Fruit fly (Drosophila melanogaster) whole organism, embryonic: ENCODE data around the gene CG33947.
A peak's percentile ranks its signal among the peaks of the same experiment; 100 is the strongest.

Experiments
- Bdp1 ChIP-seq: fragments of 200-800 bp; sonication (Bioruptor generic); optimal IDR thresholded peaks from 3 replicates; lab custom pipeline; 2016; ENCODE audit warnings: missing biosample characterization, missing genetic modification characterization
- CG11093 ChIP-seq: fragments of 200-800 bp; sonication (Bioruptor generic); IDR thresholded peaks from 3 replicates; pipeline ENCODE4 v1.3.6; 2022; ENCODE audit warnings: missing biosample characterization, missing genetic modification characterization
- CG14014 ChIP-seq: fragments of 200-800 bp; sonication (Bioruptor generic); IDR thresholded peaks from 2 replicates; pipeline ENCODE4 v1.3.6; 2022; ENCODE audit warnings: missing biosample characterization, missing genetic modification characterization
- CG14965 ChIP-seq: fragments of 200-800 bp; sonication (Bioruptor generic); optimal IDR thresholded peaks from 2 replicates; lab custom pipeline; 2016; ENCODE audit warnings: missing biosample characterization, missing genetic modification characterization, borderline replicate concordance
- CG15601 ChIP-seq: fragments of 200-800 bp; sonication (Bioruptor generic); optimal IDR thresholded peaks from 3 replicates; lab custom pipeline; 2019; ENCODE audit warnings: missing biosample characterization, mild to moderate bottlenecking, missing genetic modification characterization, moderate library complexity
- CG2199 ChIP-seq: fragments of 200-800 bp; sonication (Bioruptor generic); IDR thresholded peaks from 3 replicates; pipeline ENCODE4 v1.3.6; 2022; ENCODE audit warnings: missing biosample characterization, missing genetic modification characterization
- CG2889 ChIP-seq: fragments of 200-800 bp; sonication (Bioruptor generic); IDR thresholded peaks from 3 replicates; pipeline ENCODE4 v1.3.6; 2022; ENCODE audit warnings: missing biosample characterization, missing genetic modification characterization
- CG30403 ChIP-seq: fragments of 200-800 bp; sonication (Bioruptor generic); optimal IDR thresholded peaks from 3 replicates; lab custom pipeline; 2016; ENCODE audit warnings: missing biosample characterization, missing genetic modification characterization
- CG3065 ChIP-seq: fragments of 200-800 bp; sonication (Bioruptor generic); optimal IDR thresholded peaks from 2 replicates; lab custom pipeline; 2016; ENCODE audit warnings: missing biosample characterization, missing genetic modification characterization
- CG3163 ChIP-seq: fragments of 200-800 bp; sonication (Bioruptor generic); optimal IDR thresholded peaks from 3 replicates; lab custom pipeline; 2016; ENCODE audit warnings: missing biosample characterization, missing genetic modification characterization
- CG3726 ChIP-seq: fragments of 200-800 bp; sonication (Bioruptor generic); IDR thresholded peaks from 3 replicates; pipeline ENCODE4, ENCODE4 v1.3.6; 2022; ENCODE audit warnings: missing biosample characterization, missing genetic modification characterization
- CG3838 ChIP-seq: fragments of 200-800 bp; sonication (Bioruptor generic); optimal IDR thresholded peaks from 3 replicates; lab custom pipeline; 2016; ENCODE audit warnings: missing biosample characterization, missing genetic modification characterization
- CG4707 ChIP-seq: fragments of 200-800 bp; sonication (Bioruptor generic); optimal IDR thresholded peaks from 2 replicates; lab custom pipeline; 2018; ENCODE audit warnings: missing biosample characterization, mild to moderate bottlenecking, missing genetic modification characterization, moderate library complexity
- CG5180 ChIP-seq: fragments of 200-800 bp; sonication (Bioruptor generic); optimal IDR thresholded peaks from 3 replicates; lab custom pipeline; 2017; ENCODE audit warnings: missing biosample characterization, missing genetic modification characterization, mild to moderate bottlenecking, moderate library complexity, missing genetic modification reagents
- CG7556 ChIP-seq: fragments of 200-800 bp; sonication (Bioruptor generic); optimal IDR thresholded peaks from 2 replicates; lab custom pipeline; 2017; ENCODE audit warnings: missing biosample characterization, mild to moderate bottlenecking, missing genetic modification characterization
- CG7839 ChIP-seq: fragments of 200-800 bp; sonication (Bioruptor generic); optimal IDR thresholded peaks from 3 replicates; lab custom pipeline; 2018; ENCODE audit warnings: missing biosample characterization, mild to moderate bottlenecking, missing genetic modification characterization, moderate library complexity
- D ChIP-seq, 2 experiments: fragments of 200-800 bp in 1 of 2; fragments of >200 bp in 1 of 2; sonication (Bioruptor generic) in 1 of 2; optimal IDR thresholded peaks; 2 replicates in 1 of 2; 3 replicates in 1 of 2; lab custom pipeline; 2017; ENCODE audit warnings: mild to moderate bottlenecking in 1 of 2, missing biosample characterization in 1 of 2, missing genetic modification characterization in 1 of 2, missing genetic modification reagents in 1 of 2
- Deaf1 ChIP-seq: fragments of 200-800 bp; optimal IDR thresholded peaks from 3 replicates; lab custom pipeline; 2019; ENCODE audit warnings: missing biosample characterization, mild to moderate bottlenecking, missing genetic modification characterization, moderate library complexity
- HLH54F ChIP-seq: fragments of 200-800 bp; sonication (Bioruptor generic); optimal IDR thresholded peaks from 3 replicates; lab custom pipeline; 2016; ENCODE audit warnings: missing biosample characterization, missing genetic modification characterization
- Hand ChIP-seq: fragments of 200-800 bp; sonication (Bioruptor generic); optimal IDR thresholded peaks from 2 replicates; lab custom pipeline; 2017; ENCODE audit warnings: mild to moderate bottlenecking, missing biosample characterization, missing genetic modification reagents, missing genetic modification characterization
- HmgZ ChIP-seq: fragments of 200-800 bp; sonication (Bioruptor generic); optimal IDR thresholded peaks from 2 replicates; lab custom pipeline; 2018; ENCODE audit warnings: missing biosample characterization, mild to moderate bottlenecking, missing genetic modification characterization
- Hmx ChIP-seq: fragments of 200-800 bp; sonication (Bioruptor generic); optimal IDR thresholded peaks from 2 replicates; lab custom pipeline; 2016; ENCODE audit warnings: missing biosample characterization, missing genetic modification characterization
- Hr51 ChIP-seq, 2 experiments: fragments of 200-800 bp; sonication (Bioruptor generic); optimal IDR thresholded peaks; 2 replicates in 1 of 2; 3 replicates in 1 of 2; lab custom pipeline; 2016 to 2018; ENCODE audit warnings: missing biosample characterization in 2 of 2, missing genetic modification characterization in 2 of 2, mild to moderate bottlenecking in 1 of 2, moderate library complexity in 1 of 2
- Hr78 ChIP-seq, 2 experiments: fragments of 200-800 bp in 1 of 2; fragments of >200 bp in 1 of 2; sonication (Bioruptor generic) in 1 of 2; optimal IDR thresholded peaks; 2 replicates each; lab custom pipeline; 2017 to 2019; ENCODE audit warnings: missing biosample characterization in 2 of 2, missing genetic modification characterization in 2 of 2, mild to moderate bottlenecking in 1 of 2, moderate library complexity in 1 of 2
- Jarid2 ChIP-seq: fragments of 200-800 bp; sonication (Bioruptor generic); optimal IDR thresholded peaks from 3 replicates; lab custom pipeline; 2017; ENCODE audit warnings: mild to moderate bottlenecking, missing biosample characterization, missing genetic modification reagents, missing genetic modification characterization
- Lpt ChIP-seq: fragments of >200 bp; optimal IDR thresholded peaks from 2 replicates; lab custom pipeline; 2018; ENCODE audit warnings: missing biosample characterization, missing genetic modification characterization
- MBD-R2 ChIP-seq: fragments of 200-800 bp; sonication (Bioruptor generic); IDR thresholded peaks from 2 replicates; pipeline ENCODE4 v1.3.6; 2022; ENCODE audit warnings: missing biosample characterization, missing genetic modification characterization
- Meics ChIP-seq: fragments of 200-800 bp; sonication (Bioruptor generic); optimal IDR thresholded peaks from 2 replicates; lab custom pipeline; 2017; ENCODE audit warnings: missing biosample characterization, mild to moderate bottlenecking, missing genetic modification characterization
- NK7.1 ChIP-seq: fragments of 200-800 bp; sonication (Bioruptor generic); optimal IDR thresholded peaks from 3 replicates; lab custom pipeline; 2016; ENCODE audit warnings: missing biosample characterization, missing genetic modification characterization
- PHDP ChIP-seq: fragments of 200-800 bp; sonication (Bioruptor generic); optimal IDR thresholded peaks from 3 replicates; lab custom pipeline; 2018; ENCODE audit warnings: missing biosample characterization, mild to moderate bottlenecking, missing genetic modification characterization, moderate library complexity
- Usf ChIP-seq: fragments of 200-800 bp; sonication (Bioruptor generic); optimal IDR thresholded peaks from 2 replicates; lab custom pipeline; 2017; ENCODE audit warnings: missing genotype, missing biosample characterization, missing genetic modification characterization
- ac ChIP-seq: fragments of 200-800 bp; sonication (Bioruptor generic); optimal IDR thresholded peaks from 3 replicates; lab custom pipeline; 2017; ENCODE audit warnings: missing biosample characterization, mild to moderate bottlenecking, missing genetic modification characterization
- amos ChIP-seq: fragments of 200-800 bp; sonication (Bioruptor generic); IDR thresholded peaks from 2 replicates; pipeline ENCODE4 v1.3.6; 2022; ENCODE audit warnings: missing biosample characterization, missing genetic modification characterization; ENCODE audit not compliant: partially characterized antibody
- ase ChIP-seq: fragments of 200-800 bp; sonication (Bioruptor generic); IDR thresholded peaks from 3 replicates; pipeline ENCODE4 v1.3.6; 2022; ENCODE audit warnings: missing biosample characterization, missing genetic modification characterization
- ash1 ChIP-seq: fragments of 200-800 bp; sonication (Bioruptor generic); optimal IDR thresholded peaks from 2 replicates; lab custom pipeline; 2018; ENCODE audit warnings: missing biosample characterization, mild to moderate bottlenecking, missing genetic modification characterization
- chif ChIP-seq, 2 experiments: fragments of 200-800 bp; sonication (Bioruptor generic); optimal IDR thresholded peaks; 3 replicates each; lab custom pipeline; 2016; ENCODE audit warnings: missing biosample characterization in 2 of 2, missing genetic modification characterization in 2 of 2
- dysf ChIP-seq: fragments of 200-800 bp; sonication (Bioruptor generic); IDR thresholded peaks from 3 replicates; pipeline ENCODE4 v1.3.6; 2022; ENCODE audit warnings: missing biosample characterization, missing genetic modification characterization
- fd64A ChIP-seq: fragments of 200-800 bp; sonication (Bioruptor generic); optimal IDR thresholded peaks from 3 replicates; lab custom pipeline; 2018; ENCODE audit warnings: missing biosample characterization, mild to moderate bottlenecking, missing genetic modification characterization
- gsb ChIP-seq: fragments of 200-800 bp; sonication (Bioruptor generic); IDR thresholded peaks from 2 replicates; pipeline ENCODE4 v1.3.6; 2022; ENCODE audit warnings: missing biosample characterization, missing genetic modification characterization
- hb ChIP-seq: fragments of 200-800 bp; sonication (Bioruptor generic); IDR thresholded peaks from 3 replicates; pipeline ENCODE4 v1.3.6; 2022; ENCODE audit warnings: missing biosample characterization, missing genetic modification characterization; ENCODE audit not compliant: partially characterized antibody
- kay ChIP-seq: fragments of 200-800 bp; sonication (Bioruptor generic); optimal IDR thresholded peaks from 2 replicates; lab custom pipeline; 2016; ENCODE audit warnings: missing biosample characterization, missing genetic modification characterization
- lab ChIP-seq: fragments of 200-800 bp; sonication (Bioruptor generic); optimal IDR thresholded peaks from 3 replicates; lab custom pipeline; 2017; ENCODE audit warnings: missing biosample characterization, missing genetic modification characterization, mild to moderate bottlenecking, moderate library complexity, missing genetic modification reagents
- lov ChIP-seq, 2 experiments: fragments of 200-800 bp in 1 of 2; fragments of >200 bp in 1 of 2; sonication (Bioruptor generic) in 1 of 2; IDR thresholded peaks in 1 of 2; optimal IDR thresholded peaks in 1 of 2; 2 replicates in 1 of 2; 3 replicates in 1 of 2; pipeline versions ENCODE4 v1.3.6 to Lab custom; 2017 to 2022; ENCODE audit warnings: missing biosample characterization in 1 of 2, missing genetic modification characterization in 1 of 2
- nerfin-1 ChIP-seq: fragments of 200-800 bp; sonication (Bioruptor generic); optimal IDR thresholded peaks from 3 replicates; lab custom pipeline; 2019; ENCODE audit warnings: missing biosample characterization, mild to moderate bottlenecking, missing genetic modification characterization, moderate library complexity
- odd ChIP-seq: fragments of 200-800 bp; sonication (Bioruptor generic); optimal IDR thresholded peaks from 2 replicates; lab custom pipeline; 2017; ENCODE audit warnings: missing biosample characterization, mild to moderate bottlenecking, missing genetic modification characterization
- pita ChIP-seq: fragments of 200-800 bp; sonication (Bioruptor generic); optimal IDR thresholded peaks from 2 replicates; lab custom pipeline; 2017; ENCODE audit warnings: missing biosample characterization, mild to moderate bottlenecking, missing genetic modification characterization
- sens ChIP-seq: fragments of 200-800 bp; sonication (Bioruptor generic); peaks from one replicate; lab custom pipeline; 2016; ENCODE audit warnings: missing biosample characterization, missing genetic modification characterization
- seq ChIP-seq: fragments of 200-800 bp; sonication (Bioruptor generic); IDR thresholded peaks from 2 replicates; pipeline ENCODE4 v1.3.6; 2022; ENCODE audit warnings: missing biosample characterization, missing genetic modification characterization
- wek ChIP-seq: fragments of 200-800 bp; sonication (Bioruptor generic); optimal IDR thresholded peaks from 3 replicates; lab custom pipeline; 2018; ENCODE audit warnings: missing biosample characterization, mild to moderate bottlenecking, missing genetic modification characterization, moderate library complexity

The CG33947 gene

DNA sequence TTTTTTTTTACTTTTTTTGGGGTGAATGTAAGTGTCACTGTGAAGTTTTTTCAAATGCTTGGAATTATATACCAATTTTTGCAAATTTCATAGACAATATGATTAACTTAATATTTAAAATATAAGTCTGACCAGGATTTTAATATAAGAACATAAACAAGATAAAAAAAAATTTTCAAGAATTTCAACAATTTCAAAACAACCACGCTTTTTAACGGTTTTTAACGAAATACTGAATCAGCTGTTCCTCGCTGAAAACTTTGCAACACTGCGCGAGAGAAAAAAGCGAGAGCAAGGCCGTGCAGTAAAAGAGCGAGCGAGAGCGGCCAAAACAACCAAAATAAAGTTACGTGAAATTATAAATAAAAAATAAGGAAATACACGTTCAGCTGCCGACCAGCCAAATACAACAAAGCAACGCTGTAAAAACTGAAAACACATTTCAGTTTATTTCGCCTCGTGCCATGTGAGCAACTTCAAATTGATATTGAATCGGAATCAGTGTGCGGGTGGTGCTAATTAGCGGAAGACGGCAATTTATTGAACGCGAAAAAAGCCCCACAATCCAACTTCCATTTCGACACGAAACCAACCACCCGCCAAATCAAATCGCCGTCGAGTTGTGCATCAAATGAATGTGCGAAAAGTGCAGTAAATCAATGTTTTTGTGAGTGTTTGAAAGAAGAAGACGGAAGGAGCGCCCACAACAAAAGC lies at the start of gene CG33947, which contains the start of the genes CG46439 and Iyd (continued):
- TF ChIP-seq kay (GFP tag; lab: Kevin White, UChicago) (no peak), HLH54F (GFP tag; lab: Kevin White, UChicago) (peak; percentile 0), CG30403 (GFP tag; lab: Kevin White, UChicago) (no peak), dysf (GFP tag; lab: Robert Waterston, UW) (no peak), ase (GFP tag; lab: Robert Waterston, UW) (no peak), CG14965 (GFP tag; lab: Kevin White, UChicago) (no peak), D (optimal IDR thresholded peaks at IDR 0.05; lab: Kevin White, UChicago) (no peak), D (GFP tag; optimal IDR thresholded peaks at IDR 0.05; lab: Kevin White, UChicago) (no peak), CG3163 (GFP tag; lab: Kevin White, UChicago) (no peak), seq (GFP tag; lab: Robert Waterston, UW) (no peak), Meics (GFP tag; lab: Kevin White, UChicago) (no peak), CG11093 (GFP tag; lab: Robert Waterston, UW) (no peak), ac (GFP tag; lab: Kevin White, UChicago) (no peak), Hmx (no peak), gsb (no peak), odd (no peak), Bdp1 (GFP tag; lab: Kevin White, UChicago) (no peak), CG15601 (tag; lab: Kevin White, UChicago) (no peak), chif (GFP tag; optimal IDR thresholded peaks at IDR 0.05; lab: Kevin White, UChicago) (no peak), amos (no peak), CG5180 (no peak), CG4707 (GFP tag; lab: Kevin White, UChicago) (no peak), Hr78 (GFP tag; optimal IDR thresholded peaks at IDR 0.05; lab: Kevin White, UChicago) (no peak), HmgZ (tag; lab: Kevin White, UChicago) (peak; percentile 13), Hand (GFP tag; lab: Kevin White, UChicago) (peak; percentile 58), Usf (GFP tag; lab: Kevin White, UChicago) (no peak), CG3065 (GFP tag; lab: Kevin White, UChicago) (no peak), pita (GFP tag; lab: Kevin White, UChicago) (no peak), CG2889 (GFP tag; lab: Robert Waterston, UW) (no peak), fd64A (GFP tag; lab: Kevin White, UChicago) (no peak), CG7556 (GFP tag; lab: Kevin White, UChicago) (peak; percentile 24), Hr51 (GFP tag; optimal IDR thresholded peaks at IDR 0.05; lab: Kevin White, UChicago) (peak in 1 of 2 experiments; percentile 12), MBD-R2 (GFP tag; lab: Robert Waterston, UW) (peak; percentile 28; the same call in 1 of the 2 replicates)

DNA sequence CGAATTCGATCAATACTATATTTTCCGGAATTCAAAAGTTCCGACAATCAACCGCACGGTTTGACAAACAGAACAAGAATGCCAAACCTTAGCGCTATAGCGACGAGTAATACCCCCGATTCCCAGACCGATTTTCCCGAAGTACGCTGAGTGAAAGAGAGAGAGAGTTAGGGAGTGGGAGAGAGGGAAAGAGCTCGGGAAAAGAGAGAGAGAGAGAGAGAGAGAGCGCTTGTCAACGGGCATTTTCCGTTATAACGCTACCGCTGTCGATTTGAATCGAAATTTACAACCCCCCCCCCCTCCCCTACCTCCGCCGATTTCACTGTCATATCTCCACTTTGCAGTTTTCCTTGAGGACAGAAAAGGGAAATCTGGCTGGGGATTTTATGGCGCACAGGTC lies 49.7 kb upstream of the CG33947 start:
- no peak for TF ChIP-seq lab
- no peak for TF ChIP-seq ash1
- no peak for TF ChIP-seq lov (optimal IDR thresholded peaks at IDR 0.05; lab: Kevin White, UChicago)
- no peak for TF ChIP-seq lov (GFP tag; IDR thresholded peaks at IDR 0.05; lab: Robert Waterston, UW)
- no peak for TF ChIP-seq sens (GFP tag; lab: Kevin White, UChicago)
- TF ChIP-seq nerfin-1 = peak; percentile 26
- no peak for TF ChIP-seq hb (GFP tag; lab: Robert Waterston, UW)
- TF ChIP-seq Jarid2 = peak; percentile 16
- TF ChIP-seq PHDP = no peak
- TF ChIP-seq CG7839 = no peak
- TF ChIP-seq CG3838 (GFP tag; lab: Kevin White, UChicago) = no peak
- 0 out of 3 replicates have a peak, but pooled peaks have one; percentile 16 for TF ChIP-seq CG2199 (GFP tag; lab: Robert Waterston, UW)
- no peak for TF ChIP-seq CG14014 (GFP tag; lab: Robert Waterston, UW)
- no peak for TF ChIP-seq NK7.1 (GFP tag; lab: Kevin White, UChicago)
- no peak for TF ChIP-seq Lpt (GFP tag; lab: Kevin White, UChicago)
- TF ChIP-seq Deaf1 (tag; lab: Kevin White, UChicago) = peak; percentile 89
- TF ChIP-seq wek (GFP tag; lab: Kevin White, UChicago) = no peak
- TF ChIP-seq CG3726 (GFP tag; lab: Robert Waterston, UW) = no peak
